Worm (Caenorhabditis elegans) whole organism, late embryonic: ENCODE results near the gene dhps-1.

Experiments
- C38D4.7 ChIP-seq: fragments of 200-800 bp; sonication (Bioruptor generic); optimal IDR thresholded peaks from 2 replicates; lab custom pipeline; 2018; ENCODE audit warnings: mild to moderate bottlenecking, missing genetic modification characterization, moderate library complexity, missing compliant biosample characterization
- F13H6.1 ChIP-seq: sonication (generic microtip); optimal IDR thresholded peaks from 2 replicates; lab custom pipeline; 2016; ENCODE audit warnings: missing genetic modification characterization, missing compliant biosample characterization
- K09A11.1 ChIP-seq: sonication (generic microtip); optimal IDR thresholded peaks from 2 replicates; lab custom pipeline; 2017; ENCODE audit warnings: antibody characterized with exemption, mild to moderate bottlenecking, missing genetic modification characterization, missing compliant biosample characterization; ENCODE audit not compliant: insufficient read depth
- T23F11.4 ChIP-seq: fragments of 200-800 bp; sonication (Bioruptor generic); optimal IDR thresholded peaks from 2 replicates; lab custom pipeline; 2018; ENCODE audit warnings: mild to moderate bottlenecking, missing genetic modification characterization, missing compliant biosample characterization
- ahr-1 ChIP-seq: sonication (generic microtip); optimal IDR thresholded peaks from 2 replicates; lab custom pipeline; 2016; ENCODE audit warnings: missing genetic modification characterization, missing compliant biosample characterization
- ama-1 ChIP-seq: fragments of 150-350 bp; optimal IDR thresholded peaks from 2 replicates; lab custom pipeline; 2014
- ceh-18 ChIP-seq: sonication (generic microtip); optimal IDR thresholded peaks from 2 replicates; lab custom pipeline; 2016; ENCODE audit warnings: missing genetic modification characterization, missing compliant biosample characterization
- ceh-2 ChIP-seq: sonication (generic microtip); optimal IDR thresholded peaks from 2 replicates; lab custom pipeline; 2016; ENCODE audit warnings: missing genotype, missing genetic modification characterization, missing compliant biosample characterization
- ceh-22 ChIP-seq: sonication (generic microtip); optimal IDR thresholded peaks from 2 replicates; lab custom pipeline; 2017; ENCODE audit warnings: missing biosample characterization, missing genetic modification characterization
- ceh-24 ChIP-seq: sonication (generic microtip); optimal IDR thresholded peaks from 2 replicates; lab custom pipeline; 2016; ENCODE audit warnings: mild to moderate bottlenecking, missing genetic modification characterization, missing compliant biosample characterization
- ceh-31 ChIP-seq: sonication (generic microtip); optimal IDR thresholded peaks from 2 replicates; lab custom pipeline; 2016; ENCODE audit warnings: missing genetic modification characterization, missing compliant biosample characterization
- ceh-34 ChIP-seq: sonication (generic microtip); optimal IDR thresholded peaks from 2 replicates; lab custom pipeline; 2016; ENCODE audit warnings: mild to moderate bottlenecking, missing genetic modification characterization, missing compliant biosample characterization
- ceh-45 ChIP-seq: fragments of 200-800 bp; sonication (Bioruptor generic); IDR thresholded peaks from 2 replicates; pipeline ENCODE4 v1.3.6; 2022; ENCODE audit warnings: missing genetic modification reagents, missing genetic modification characterization, missing compliant biosample characterization
- ceh-48 ChIP-seq: sonication (generic microtip); optimal IDR thresholded peaks from 2 replicates; lab custom pipeline; 2016; ENCODE audit warnings: missing genetic modification characterization, inconsistent platforms, missing compliant biosample characterization
- ceh-6 ChIP-seq: fragments of 200-800 bp; sonication (Bioruptor generic); optimal IDR thresholded peaks from 2 replicates; lab custom pipeline; 2018; ENCODE audit warnings: mild to moderate bottlenecking, missing genetic modification characterization, missing compliant biosample characterization
- ceh-9 ChIP-seq: sonication (generic microtip); optimal IDR thresholded peaks from 2 replicates; lab custom pipeline; 2016; ENCODE audit warnings: mild to moderate bottlenecking, missing genetic modification characterization, inconsistent platforms, missing compliant biosample characterization
- che-1 ChIP-seq: sonication (generic microtip); optimal IDR thresholded peaks from 2 replicates; lab custom pipeline; 2016; ENCODE audit warnings: mild to moderate bottlenecking, missing genetic modification characterization, missing compliant biosample characterization
- dmd-4 ChIP-seq: sonication (generic microtip); optimal IDR thresholded peaks from 2 replicates; lab custom pipeline; 2016; ENCODE audit warnings: borderline replicate concordance, missing genetic modification characterization, missing compliant biosample characterization
- elt-2 ChIP-seq: sonication (generic microtip); optimal IDR thresholded peaks from 2 replicates; lab custom pipeline; 2016; ENCODE audit warnings: missing genetic modification reagents, missing genetic modification characterization, missing compliant biosample characterization
- elt-4 ChIP-seq: sonication (generic microtip); optimal IDR thresholded peaks from 2 replicates; lab custom pipeline; 2016; ENCODE audit warnings: missing genetic modification characterization, missing compliant biosample characterization
- fax-1 ChIP-seq: sonication (generic microtip); optimal IDR thresholded peaks from 2 replicates; lab custom pipeline; 2016; ENCODE audit warnings: missing genotype, missing genetic modification characterization, missing compliant biosample characterization
- fkh-10 ChIP-seq: fragments of 150-350 bp; optimal IDR thresholded peaks from 2 replicates; lab custom pipeline; 2014; ENCODE audit warnings: missing biosample characterization, missing genetic modification reagents, missing genetic modification characterization
- fkh-6 ChIP-seq: sonication (generic microtip); optimal IDR thresholded peaks from 2 replicates; lab custom pipeline; 2016; ENCODE audit warnings: missing genetic modification characterization, missing compliant biosample characterization
- gmeb-2 ChIP-seq: sonication (generic microtip); optimal IDR thresholded peaks from 2 replicates; lab custom pipeline; 2016; ENCODE audit warnings: missing genetic modification characterization, inconsistent platforms, missing compliant biosample characterization
- hlh-13 ChIP-seq: fragments of 200-800 bp; sonication (Bioruptor generic); optimal IDR thresholded peaks from 2 replicates; lab custom pipeline; 2018; ENCODE audit warnings: mild to moderate bottlenecking, missing genetic modification characterization, missing compliant biosample characterization
- hlh-8 ChIP-seq: sonication (generic microtip); optimal IDR thresholded peaks from 2 replicates; lab custom pipeline; 2016; ENCODE audit warnings: missing genotype, missing genetic modification characterization, missing compliant biosample characterization
- lim-6 ChIP-seq: sonication (generic microtip); optimal IDR thresholded peaks from 2 replicates; lab custom pipeline; 2016; ENCODE audit warnings: missing genetic modification characterization, missing compliant biosample characterization
- lin-11 ChIP-seq: fragments of 200-800 bp; sonication (Bioruptor generic); optimal IDR thresholded peaks from 2 replicates; lab custom pipeline; 2018; ENCODE audit warnings: mild to moderate bottlenecking, missing genetic modification characterization, missing compliant biosample characterization
- mec-3 ChIP-seq: sonication (generic microtip); optimal IDR thresholded peaks from 2 replicates; lab custom pipeline; 2016; ENCODE audit warnings: borderline replicate concordance, missing genetic modification characterization, missing compliant biosample characterization
- nfya-1 ChIP-seq: sonication (generic microtip); optimal IDR thresholded peaks from 2 replicates; lab custom pipeline; 2017; ENCODE audit warnings: missing genetic modification characterization, mild to moderate bottlenecking, missing compliant biosample characterization, antibody characterized with exemption, moderate library complexity
- nhr-11 ChIP-seq: fragments of 150-350 bp; optimal IDR thresholded peaks from 2 replicates; lab custom pipeline; 2014; ENCODE audit warnings: missing biosample characterization, missing genetic modification characterization
- pag-3 ChIP-seq: sonication (generic microtip); optimal IDR thresholded peaks from 2 replicates; lab custom pipeline; 2016; ENCODE audit warnings: missing compliant biosample characterization, missing genetic modification characterization, borderline replicate concordance
- pat-9 ChIP-seq: fragments of 200-800 bp; sonication (Bioruptor generic); optimal IDR thresholded peaks from 2 replicates; lab custom pipeline; 2018; ENCODE audit warnings: mild to moderate bottlenecking, missing genetic modification characterization, moderate library complexity, missing compliant biosample characterization
- pax-1 ChIP-seq: fragments of 150-350 bp; optimal IDR thresholded peaks from 2 replicates; lab custom pipeline; 2014; ENCODE audit warnings: missing biosample characterization, missing genetic modification characterization
- pha-4 ChIP-seq: fragments of 150-350 bp; optimal IDR thresholded peaks from 2 replicates; lab custom pipeline; 2018; ENCODE audit warnings: missing biosample characterization, missing genetic modification reagents, missing genetic modification characterization
- pros-1 ChIP-seq: fragments of 150-350 bp; optimal IDR thresholded peaks from 2 replicates; lab custom pipeline; 2014; ENCODE audit warnings: missing biosample characterization, missing genetic modification reagents, missing genetic modification characterization
- ref-2 ChIP-seq: sonication (generic microtip); optimal IDR thresholded peaks from 2 replicates; lab custom pipeline; 2016; ENCODE audit warnings: missing genetic modification characterization, missing compliant biosample characterization
- rnt-1 ChIP-seq: sonication (generic microtip); optimal IDR thresholded peaks from 2 replicates; lab custom pipeline; 2016; ENCODE audit warnings: missing genetic modification characterization, missing compliant biosample characterization
- sdc-2 ChIP-seq: sonication (generic microtip); optimal IDR thresholded peaks from 2 replicates; lab custom pipeline; 2016; ENCODE audit warnings: missing genotype, missing genetic modification characterization, missing compliant biosample characterization
- tbx-2 ChIP-seq: sonication (generic microtip); optimal IDR thresholded peaks from 2 replicates; lab custom pipeline; 2016; ENCODE audit warnings: missing genetic modification characterization, missing compliant biosample characterization
- ttx-3 ChIP-seq: sonication (generic microtip); optimal IDR thresholded peaks from 2 replicates; lab custom pipeline; 2016; ENCODE audit warnings: missing genetic modification reagents, missing genetic modification characterization, missing compliant biosample characterization
- unc-42 ChIP-seq: sonication (generic microtip); optimal IDR thresholded peaks from 2 replicates; lab custom pipeline; 2016; ENCODE audit warnings: missing genotype, missing genetic modification characterization, missing compliant biosample characterization
- unc-55 ChIP-seq: sonication (generic microtip); optimal IDR thresholded peaks from 2 replicates; lab custom pipeline; 2017; ENCODE audit warnings: missing biosample characterization, missing genetic modification reagents, missing genetic modification characterization
- unc-86 ChIP-seq: sonication (generic microtip); optimal IDR thresholded peaks from 2 replicates; lab custom pipeline; 2016; ENCODE audit warnings: missing genetic modification characterization, missing compliant biosample characterization

The dhps-1 gene

ce11 chrII:12028707-12029106, 35.9 kb downstream of the dhps-1 start:
- TF ChIP-seq T23F11.4 (GFP tag; lab: Kevin White, UChicago) (no peak), lim-6 (tag; lab: Kevin White, UChicago) (no peak), pax-1 (tag; lab: Kevin White, UChicago) (no peak), pag-3 (tag; lab: Kevin White, UChicago) (no peak), tbx-2 (tag; lab: Kevin White, UChicago) (no peak)

- TF ChIP-seq rnt-1 (tag; lab: Kevin White, UChicago): no peak
- no peak for TF ChIP-seq pat-9 (tag; lab: Kevin White, UChicago)
- no peak for TF ChIP-seq dmd-4 (tag; lab: Kevin White, UChicago)
- TF ChIP-seq ceh-6: no peak
- no peak for TF ChIP-seq ceh-18 (tag; lab: Kevin White, UChicago)
- no peak for TF ChIP-seq lin-11 (tag; lab: Kevin White, UChicago)
- TF ChIP-seq fkh-10 (GFP tag; lab: Kevin White, UChicago): no peak
- no peak for TF ChIP-seq elt-4 (tag; lab: Kevin White, UChicago)
- no peak for TF ChIP-seq ref-2
- no peak for TF ChIP-seq ahr-1 (tag; lab: Kevin White, UChicago)
- no peak for TF ChIP-seq C38D4.7 (GFP tag; lab: Kevin White, UChicago)
- no peak for TF ChIP-seq che-1 (tag; lab: Kevin White, UChicago)
- TF ChIP-seq fax-1 (tag; lab: Kevin White, UChicago): no peak
- TF ChIP-seq ceh-34 (tag; lab: Kevin White, UChicago): no peak
- no peak for TF ChIP-seq mec-3
- TF ChIP-seq unc-86 (tag; lab: Kevin White, UChicago): no peak
- no peak for TF ChIP-seq ceh-2
Observed at ce11 chrII:12036075-12036474, 43.3 kb downstream of the dhps-1 start.

ce11 chrII:12036516-12036915, 43.7 kb downstream of the dhps-1 start, which contains the start of gene cyn-16:
cyn-16 (minus strand) TSS chrII:12036742.
- peak; percentile 37 for TF ChIP-seq ceh-48 (tag; lab: Kevin White, UChicago)
- TF ChIP-seq ceh-9 (tag; lab: Kevin White, UChicago): no peak

ce11 chrII:12039039-12039438, 46.2 kb downstream of the dhps-1 start, which contains the start of gene tpi-1:
tpi-1 (minus strand) TSS chrII:12039139.
- TF ChIP-seq ceh-24 (tag; lab: Kevin White, UChicago) (no peak), elt-4 (tag; lab: Kevin White, UChicago) (no peak), ceh-34 (tag; lab: Kevin White, UChicago) (no peak), F13H6.1 (tag; lab: Kevin White, UChicago) (no peak)

- TF ChIP-seq pros-1 (no peak), hlh-8 (tag; lab: Kevin White, UChicago) (no peak), sdc-2 (tag; lab: Kevin White, UChicago) (peak; percentile 62), ttx-3 (tag; lab: Kevin White, UChicago) (no peak), ceh-45 (GFP tag; lab: Robert Waterston, UW) (no peak), unc-42 (tag; lab: Kevin White, UChicago) (peak; percentile 79), ahr-1 (tag; lab: Kevin White, UChicago) (no peak), K09A11.1 (tag; lab: Kevin White, UChicago) (no peak), unc-55 (GFP tag; lab: Kevin White, UChicago) (no peak), nfya-1 (tag; lab: Kevin White, UChicago) (peak; percentile 49), ama-1 (no peak), gmeb-2 (tag; lab: Kevin White, UChicago) (no peak), ceh-18 (tag; lab: Kevin White, UChicago) (peak; percentile 30), C38D4.7 (GFP tag; lab: Kevin White, UChicago) (no peak), pha-4 (tag; lab: Kevin White, UChicago) (no peak), elt-2 (no peak), rnt-1 (tag; lab: Kevin White, UChicago) (no peak), ceh-6 (no peak), hlh-13 (GFP tag; lab: Kevin White, UChicago) (no peak), nhr-11 (tag; lab: Kevin White, UChicago) (no peak), ceh-9 (tag; lab: Kevin White, UChicago) (no peak), fkh-6 (tag; lab: Kevin White, UChicago) (no peak), ceh-22 (tag; lab: Kevin White, UChicago) (no peak), ceh-31 (tag; lab: Kevin White, UChicago) (peak; percentile 37), tbx-2 (tag; lab: Kevin White, UChicago) (peak; percentile 49)
Observed at ce11 chrII:12040167-12040566, 47.4 kb downstream of the dhps-1 start.
